Fruit fly (Drosophila melanogaster): ENCODE measurements around the gene CG14137.

The CG14137 gene

dm6 chr3L:11587720-11588580, 11.9 kb downstream of the CG14137 start, which contains the start of gene rt (continued):
- TF ChIP-seq Fer1 (GFP tag; optimal IDR thresholded peaks at IDR 0.05) (peak; percentile 40), Dref (GFP tag; IDR thresholded peaks at IDR 0.05) (no peak), trem (tag; optimal IDR thresholded peaks at IDR 0.05) (peak; percentile 61), jing (GFP tag; optimal IDR thresholded peaks at IDR 0.05) (peak; percentile 5), CG9609 (GFP tag; optimal IDR thresholded peaks at IDR 0.05) (no peak), Poxn (GFP tag; IDR thresholded peaks at IDR 0.05) (no peak), CG13296 (GFP tag; optimal IDR thresholded peaks at IDR 0.05) (peak; percentile 29), CG1832 (GFP tag; optimal IDR thresholded peaks at IDR 0.05) (no peak), CG2875 (GFP tag; optimal IDR thresholded peaks at IDR 0.05) (peak; percentile 38), gem (tag; optimal IDR thresholded peaks at IDR 0.05) (peak; percentile 79), CG12391 (tag; optimal IDR thresholded peaks at IDR 0.05) (peak; percentile 59), CG11560 (tag; IDR thresholded peaks at IDR 0.05) (no peak), CG7839 (tag; optimal IDR thresholded peaks at IDR 0.05) (peak; percentile 65), CG6272 (GFP tag; IDR thresholded peaks at IDR 0.05) (no peak), CHES-1-like (GFP tag; optimal IDR thresholded peaks at IDR 0.05) (no peak), repo (GFP tag; optimal IDR thresholded peaks at IDR 0.05) (no peak), CG34422 (GFP tag; IDR thresholded peaks at IDR 0.05) (peak; percentile 28; the same call in 1 of the 3 replicates), CG4820 (GFP tag; optimal IDR thresholded peaks at IDR 0.05) (peak; percentile 48), CG6854 (GFP tag; optimal IDR thresholded peaks at IDR 0.05) (no peak), CG12659 (GFP tag; optimal IDR thresholded peaks at IDR 0.05) (peak; percentile 32), abd-A (tag; optimal IDR thresholded peaks at IDR 0.05) (no peak), stc (GFP tag; IDR thresholded peaks at IDR 0.05) (0 out of 2 replicates have a peak, but pooled peaks have one; percentile 24), CG2712 (tag; optimal IDR thresholded peaks at IDR 0.05) (peak; percentile 84), CG11093 (GFP tag; IDR thresholded peaks at IDR 0.05) (peak; percentile 71; the same call in 2 of the 3 replicates), Antp (GFP tag; optimal IDR thresholded peaks at IDR 0.05) (no peak), tll (GFP tag; optimal IDR thresholded peaks at IDR 0.05) (no peak), CG30403 (GFP tag; optimal IDR thresholded peaks at IDR 0.05) (peak; percentile 58), CG18619 (GFP tag; optimal IDR thresholded peaks at IDR 0.05) (peak; percentile 33), CG13775 (GFP tag; optimal IDR thresholded peaks at IDR 0.05) (peak; percentile 53), Atf6 (GFP tag; IDR thresholded peaks at IDR 0.05) (no peak), lov (optimal IDR thresholded peaks at IDR 0.05) (no peak), lov (GFP tag; IDR thresholded peaks at IDR 0.05) (no peak), CG6765 (GFP tag; optimal IDR thresholded peaks at IDR 0.05) (no peak), CG13424 (tag; optimal IDR thresholded peaks at IDR 0.05) (peak; percentile 70), Chrac-16 (GFP tag; optimal IDR thresholded peaks at IDR 0.05) (peak; percentile 41), CG15601 (tag; optimal IDR thresholded peaks at IDR 0.05) (peak; percentile 53), BtbVII (GFP tag; optimal IDR thresholded peaks at IDR 0.05) (no peak), CG1233 (GFP tag; optimal IDR thresholded peaks at IDR 0.05) (peak; percentile 22), Ets65A (GFP tag) (peak; percentile 23), Usf (GFP tag; optimal IDR thresholded peaks at IDR 0.05) (peak; percentile 22), CG16815 (GFP tag; optimal IDR thresholded peaks at IDR 0.05) (peak; percentile 56), Awh (GFP tag; IDR thresholded peaks at IDR 0.05) (no peak; the same call in 1 of the 2 replicates), CG14014 (GFP tag; IDR thresholded peaks at IDR 0.05) (0 out of 2 replicates have a peak, but pooled peaks have one; percentile 7), CG17359 (tag; optimal IDR thresholded peaks at IDR 0.05) (peak; percentile 31), Pdp1 (GFP tag; optimal IDR thresholded peaks at IDR 0.05) (peak; percentile 1 to 14), sisA (GFP tag; IDR thresholded peaks at IDR 0.05) (peak; percentile 63), chinmo (GFP tag; IDR thresholded peaks at IDR 0.05; ENCODE audit: partially characterized antibody) (0 out of 4 replicates have a peak, but pooled peaks have one; percentile 29), CG8290 (GFP tag; optimal IDR thresholded peaks at IDR 0.05) (peak; percentile 25), CG8290 (tag; optimal IDR thresholded peaks at IDR 0.05) (no peak)

Data from whole organism, embryonic.